Worm (Caenorhabditis elegans): ENCODE measurements around the gene ceh-63.

ceh-63 gene

ce11 chrX:3694172-3694571 lies 20.3 kb upstream of the ceh-63 start:
- TF ChIP-seq mdl-1 (tag; optimal IDR thresholded peaks at IDR 0.05): peak in 1 of 2 experiments; percentile 83
- TF ChIP-seq zip-11 (GFP tag; IDR thresholded peaks at IDR 0.05): no peak
- TF ChIP-seq zag-1 (tag; optimal IDR thresholded peaks at IDR 0.05): no peak
- TF ChIP-seq pqm-1 (tag; optimal IDR thresholded peaks at IDR 0.05): no peak
- peak; percentile 79 for TF ChIP-seq rbr-2 (tag; optimal IDR thresholded peaks at IDR 0.05)
- no peak for TF ChIP-seq tag-97 (GFP tag; IDR thresholded peaks at IDR 0.05)
- TF ChIP-seq zfp-2 (tag; optimal IDR thresholded peaks at IDR 0.05): no peak
- peak; percentile 11 for TF ChIP-seq nhr-28 (tag; optimal IDR thresholded peaks at IDR 0.05)
- no peak for TF ChIP-seq nhr-111 (GFP tag; optimal IDR thresholded peaks at IDR 0.05)
- TF ChIP-seq nhr-41 (GFP tag; IDR thresholded peaks at IDR 0.05): no peak
- peak; percentile 64 for TF ChIP-seq fkh-10 (GFP tag; optimal IDR thresholded peaks at IDR 0.05)
- TF ChIP-seq nhr-48 (tag; optimal IDR thresholded peaks at IDR 0.05): no peak
- peak; percentile 60; the same call in 1 of the 2 replicates for TF ChIP-seq egl-43 (GFP tag; IDR thresholded peaks at IDR 0.05)
- 0 out of 2 replicates have a peak, but pooled peaks have one; percentile 50 for TF ChIP-seq dmd-8 (GFP tag; IDR thresholded peaks at IDR 0.05)
- peak; percentile 8 for TF ChIP-seq mxl-3 (GFP tag; optimal IDR thresholded peaks at IDR 0.05)
- no peak for TF ChIP-seq unc-39 (tag; optimal IDR thresholded peaks at IDR 0.05)
- TF ChIP-seq dmd-9 (GFP tag; IDR thresholded peaks at IDR 0.05): no peak
- peak; percentile 65 for TF ChIP-seq mes-2 (tag; optimal IDR thresholded peaks at IDR 0.05; ENCODE audit: poor library complexity, severe bottlenecking)
- peak; percentile 56 for TF ChIP-seq nhr-11 (tag; optimal IDR thresholded peaks at IDR 0.05)
- peak; percentile 81 for TF ChIP-seq mep-1 (tag; optimal IDR thresholded peaks at IDR 0.05)
- TF ChIP-seq arid-1 (GFP tag; conservative IDR thresholded peaks at IDR 0.05): no peak
- TF ChIP-seq lim-7 (GFP tag; IDR thresholded peaks at IDR 0.05): 0 out of 2 replicates have a peak, but pooled peaks have one; percentile 7
- TF ChIP-seq ctbp-1 (GFP tag; IDR thresholded peaks at IDR 0.05): peak; percentile 77
- TF ChIP-seq F49E8.2 (tag; optimal IDR thresholded peaks at IDR 0.05; ENCODE audit: borderline replicate concordance): no peak
- TF ChIP-seq hmg-1.1 (GFP tag; IDR thresholded peaks at IDR 0.05): peak; percentile 83
- TF ChIP-seq lin-29 (GFP tag; IDR thresholded peaks at IDR 0.05): no peak
- TF ChIP-seq F10B5.3 (tag; optimal IDR thresholded peaks at IDR 0.05): no peak
- TF ChIP-seq hlh-11 (tag; optimal IDR thresholded peaks at IDR 0.05): peak; percentile 49
- TF ChIP-seq aha-1 (tag): peak; percentile 99
- TF ChIP-seq ceh-20 (GFP tag; IDR thresholded peaks at IDR 0.05): 0 out of 2 replicates have a peak, but pooled peaks have one; percentile 33
- TF ChIP-seq dmd-6 (GFP tag; IDR thresholded peaks at IDR 0.05): peak; percentile 58
- TF ChIP-seq daf-16 (GFP tag; optimal IDR thresholded peaks at IDR 0.05): peak in 1 of 2 experiments; percentile 69
- TF ChIP-seq daf-16 (tag; optimal IDR thresholded peaks at IDR 0.05): no peak
- no peak for TF ChIP-seq spr-1 (tag; optimal IDR thresholded peaks at IDR 0.05)
- TF ChIP-seq hif-1 (tag; optimal IDR thresholded peaks at IDR 0.05): peak in 1 of 2 experiments; percentile 64
- no peak for TF ChIP-seq ceh-62 (tag; optimal IDR thresholded peaks at IDR 0.05)
- TF ChIP-seq Y105C5A.15 (GFP tag; IDR thresholded peaks at IDR 0.05): no peak
- TF ChIP-seq ces-1 (GFP tag; optimal IDR thresholded peaks at IDR 0.05): no peak
- TF ChIP-seq lin-13 (GFP tag; optimal IDR thresholded peaks at IDR 0.05): no peak
- no peak for TF ChIP-seq lin-39 (tag; optimal IDR thresholded peaks at IDR 0.05)
- peak; percentile 78 for TF ChIP-seq hlh-30 (tag; optimal IDR thresholded peaks at IDR 0.05; ENCODE audit: insufficient read depth)
- TF ChIP-seq daf-19 (GFP tag; conservative IDR thresholded peaks at IDR 0.05): no peak
- no peak for TF ChIP-seq pha-4 (GFP tag; IDR thresholded peaks at IDR 0.05)
- no peak for TF ChIP-seq pha-4 (tag; optimal IDR thresholded peaks at IDR 0.05)
- TF ChIP-seq madf-9 (GFP tag; conservative IDR thresholded peaks at IDR 0.05): 0 out of 2 replicates have a peak, but pooled peaks have one; percentile 17
- peak; percentile 48; the same call in 1 of the 2 replicates for TF ChIP-seq set-16 (GFP tag; IDR thresholded peaks at IDR 0.05)
- no peak for TF ChIP-seq lin-1 (GFP tag; IDR thresholded peaks at IDR 0.05)
- no peak for TF ChIP-seq ceh-44 (GFP tag; IDR thresholded peaks at IDR 0.05)
- no peak for TF ChIP-seq ceh-32 (tag; optimal IDR thresholded peaks at IDR 0.05; ENCODE audit: poor library complexity)
- peak; percentile 58; the same call in 1 of the 2 replicates for TF ChIP-seq vab-7 (GFP tag; IDR thresholded peaks at IDR 0.05)
- TF ChIP-seq zfp-3 (GFP tag; conservative IDR thresholded peaks at IDR 0.05): 0 out of 2 replicates have a peak, but pooled peaks have one; percentile 58
